Worm (Caenorhabditis elegans) whole organism, young adult: ENCODE results near the gene F56B6.6.

ENCODE experiments used
- F49E8.2 ChIP-seq: sonication (generic microtip); optimal IDR thresholded peaks from 3 replicates; lab custom pipeline; 2017; ENCODE audit warnings: missing genetic modification characterization, mild to moderate bottlenecking, missing compliant biosample characterization, antibody characterized with exemption, moderate library complexity; ENCODE audit not compliant: insufficient read depth
- F57A8.1 ChIP-seq: fragments of 200-800 bp; sonication (Bioruptor generic); optimal IDR thresholded peaks from 2 replicates; lab custom pipeline; 2018; ENCODE audit warnings: mild to moderate bottlenecking, missing genetic modification characterization, moderate library complexity, missing compliant biosample characterization
- T07F8.4 ChIP-seq: sonication (generic microtip); optimal IDR thresholded peaks from 2 replicates; lab custom pipeline; 2016; ENCODE audit warnings: mild to moderate bottlenecking, missing genetic modification characterization, moderate library complexity, missing compliant biosample characterization
- ama-1 ChIP-seq, 3 experiments: fragments of 150-350 bp in 1 of 3; sonication (generic microtip) in 2 of 3; optimal IDR thresholded peaks; 2 replicates each; lab custom pipeline; 2014 to 2018; ENCODE audit warnings: missing biosample characterization in 2 of 3, missing genetic modification characterization in 2 of 3, missing genetic modification reagents in 2 of 3
- attf-3 ChIP-seq: fragments of 200-800 bp; sonication (Bioruptor generic); conservative IDR thresholded peaks from 2 replicates; pipeline ENCODE4 v1.3.6; 2022; ENCODE audit warnings: missing genetic modification reagents, missing genetic modification characterization, missing compliant biosample characterization
- efl-1 ChIP-seq: fragments of 150-350 bp; optimal IDR thresholded peaks from 2 replicates; lab custom pipeline; 2014; ENCODE audit warnings: missing biosample characterization, missing genetic modification reagents, missing genetic modification characterization
- egl-18 ChIP-seq: fragments of 200-800 bp; sonication (Bioruptor generic); IDR thresholded peaks from 2 replicates; pipeline ENCODE4 v1.3.6; 2022; ENCODE audit warnings: missing genetic modification reagents, missing genetic modification characterization, missing compliant biosample characterization
- hmg-1.2 ChIP-seq: fragments of 200-800 bp; sonication (Bioruptor generic); IDR thresholded peaks from 2 replicates; pipeline ENCODE4 v1.3.6; 2022; ENCODE audit warnings: missing genetic modification reagents, missing genetic modification characterization, missing compliant biosample characterization
- mcd-1 ChIP-seq: fragments of 200-800 bp; sonication (Bioruptor generic); IDR thresholded peaks from 2 replicates; pipeline ENCODE4 v1.3.6; 2022; ENCODE audit warnings: missing genetic modification reagents, missing genetic modification characterization, missing compliant biosample characterization
- nhr-90 ChIP-seq: sonication (generic microtip); optimal IDR thresholded peaks from 2 replicates; lab custom pipeline; 2016; ENCODE audit warnings: missing genotype, mild to moderate bottlenecking, missing genetic modification characterization, missing compliant biosample characterization
- rcor-1 ChIP-seq: fragments of 200-800 bp; sonication (Bioruptor generic); IDR thresholded peaks from 2 replicates; pipeline ENCODE4 v1.3.6; 2022; ENCODE audit warnings: missing genetic modification reagents, missing genetic modification characterization, missing compliant biosample characterization
- tbp1 ChIP-seq: fragments of 200-800 bp; sonication (Bioruptor generic); optimal IDR thresholded peaks from 2 replicates; lab custom pipeline; 2018; ENCODE audit warnings: mild to moderate bottlenecking, missing genetic modification characterization, missing compliant biosample characterization
- unc-62 ChIP-seq: fragments of 150-350 bp; optimal IDR thresholded peaks from 2 replicates; lab custom pipeline; 2014; ENCODE audit warnings: missing biosample characterization, missing genetic modification reagents, missing genetic modification characterization
- zfh-2 ChIP-seq: fragments of 200-800 bp; sonication (Bioruptor generic); conservative IDR thresholded peaks from 2 replicates; pipeline ENCODE4 v1.3.6; 2022; ENCODE audit warnings: missing genetic modification reagents, missing genetic modification characterization, missing compliant biosample characterization

DNA sequence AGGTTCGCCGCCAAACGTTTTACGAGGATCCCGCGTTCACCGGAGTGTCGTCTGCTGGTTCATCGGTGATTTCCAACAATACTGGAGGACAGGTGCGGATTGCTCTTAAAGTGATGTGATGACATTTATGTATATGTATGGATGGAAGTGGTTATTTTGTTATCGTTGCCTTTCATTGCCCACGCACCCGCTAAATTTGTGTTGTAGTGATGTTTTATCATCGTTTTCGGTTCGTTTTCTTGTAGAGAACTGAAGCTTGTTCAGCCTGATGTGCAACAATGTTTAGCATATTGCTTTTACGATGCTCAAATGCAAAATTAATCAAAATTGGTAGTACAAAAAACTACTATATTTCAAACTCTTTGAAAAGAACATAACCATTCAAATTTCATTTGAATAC, 15.0 kb upstream of the F56B6.6 start:
- TF ChIP-seq mcd-1 (GFP tag; lab: Robert Waterston, UW), result no peak
- TF ChIP-seq attf-3 (GFP tag; lab: Robert Waterston, UW), result no peak
- no peak for TF ChIP-seq F49E8.2 (tag; lab: Kevin White, UChicago)
- no peak for TF ChIP-seq egl-18 (GFP tag; lab: Robert Waterston, UW)
- no peak for TF ChIP-seq rcor-1 (GFP tag; lab: Robert Waterston, UW)
- no peak for TF ChIP-seq zfh-2 (GFP tag; lab: Robert Waterston, UW)
- TF ChIP-seq tbp1, result no peak
- TF ChIP-seq ama-1 (optimal IDR thresholded peaks at IDR 0.05; lab: Kevin White, UChicago), result no peak
- no peak for TF ChIP-seq ama-1 (GFP tag; optimal IDR thresholded peaks at IDR 0.05; lab: Kevin White, UChicago)
- no peak for TF ChIP-seq T07F8.4
- TF ChIP-seq nhr-90 (tag; lab: Kevin White, UChicago), result no peak
- TF ChIP-seq efl-1 (GFP tag; lab: Kevin White, UChicago), result no peak
- TF ChIP-seq unc-62 (GFP tag; lab: Kevin White, UChicago), result no peak
- no peak for TF ChIP-seq F57A8.1 (GFP tag; lab: Kevin White, UChicago)
- no peak for TF ChIP-seq hmg-1.2 (GFP tag; lab: Robert Waterston, UW)
